Fruit fly (Drosophila melanogaster) Kc167 (cell line): ENCODE results near the gene Pde9.

Experiments
- Sin3A ChIP-seq: fragments of >200 bp; optimal IDR thresholded peaks from 2 replicates; lab custom pipeline; 2018; ENCODE audit warnings: missing external identifiers
- h ChIP-seq: fragments of >200 bp; optimal IDR thresholded peaks from 3 replicates; lab custom pipeline; 2018; ENCODE audit warnings: missing external identifiers
- psq ChIP-seq: fragments of >200 bp; optimal IDR thresholded peaks from 2 replicates; lab custom pipeline; 2017; ENCODE audit warnings: missing external identifiers
- ttk ChIP-seq: sonication (Bioruptor generic); optimal IDR thresholded peaks from 2 replicates; lab custom pipeline; 2017; ENCODE audit warnings: missing external identifiers

- TF ChIP-seq ttk (lab: Kevin White, UChicago) (no peak), h (no peak), psq (lab: Kevin White, UChicago) (peak; percentile 72), Sin3A (lab: Kevin White, UChicago) (no peak)
Observed at dm6 chrX:12750928-12751631, 146.0 kb downstream of the Pde9 start.
